Worm (Caenorhabditis elegans) whole organism, late embryonic: Measurements from ENCODE around the gene ptp-1.

Source experiments
- C08G9.2 ChIP-seq: sonication (generic microtip); optimal IDR thresholded peaks from 2 replicates; lab custom pipeline; 2016; ENCODE audit warnings: mild to moderate bottlenecking, missing genetic modification characterization, moderate library complexity, missing compliant biosample characterization
- C38D4.7 ChIP-seq: fragments of 200-800 bp; sonication (Bioruptor generic); optimal IDR thresholded peaks from 2 replicates; lab custom pipeline; 2018; ENCODE audit warnings: mild to moderate bottlenecking, missing genetic modification characterization, moderate library complexity, missing compliant biosample characterization
- F13H6.1 ChIP-seq: sonication (generic microtip); optimal IDR thresholded peaks from 2 replicates; lab custom pipeline; 2016; ENCODE audit warnings: missing genetic modification characterization, missing compliant biosample characterization
- K02D7.2 ChIP-seq: sonication (generic microtip); optimal IDR thresholded peaks from 2 replicates; lab custom pipeline; 2017; ENCODE audit warnings: mild to moderate bottlenecking, missing genetic modification characterization, missing compliant biosample characterization
- T23F11.4 ChIP-seq: fragments of 200-800 bp; sonication (Bioruptor generic); optimal IDR thresholded peaks from 2 replicates; lab custom pipeline; 2018; ENCODE audit warnings: mild to moderate bottlenecking, missing genetic modification characterization, missing compliant biosample characterization
- ama-1 ChIP-seq: fragments of 150-350 bp; optimal IDR thresholded peaks from 2 replicates; lab custom pipeline; 2014
- ceh-18 ChIP-seq: sonication (generic microtip); optimal IDR thresholded peaks from 2 replicates; lab custom pipeline; 2016; ENCODE audit warnings: missing genetic modification characterization, missing compliant biosample characterization
- ceh-22 ChIP-seq: sonication (generic microtip); optimal IDR thresholded peaks from 2 replicates; lab custom pipeline; 2017; ENCODE audit warnings: missing biosample characterization, missing genetic modification characterization
- ceh-24 ChIP-seq: sonication (generic microtip); optimal IDR thresholded peaks from 2 replicates; lab custom pipeline; 2016; ENCODE audit warnings: mild to moderate bottlenecking, missing genetic modification characterization, missing compliant biosample characterization
- ceh-30 ChIP-seq: fragments of 150-350 bp; optimal IDR thresholded peaks from 2 replicates; lab custom pipeline; 2014; ENCODE audit warnings: missing biosample characterization, missing genetic modification characterization
- ceh-34 ChIP-seq: sonication (generic microtip); optimal IDR thresholded peaks from 2 replicates; lab custom pipeline; 2016; ENCODE audit warnings: mild to moderate bottlenecking, missing genetic modification characterization, missing compliant biosample characterization
- ceh-45 ChIP-seq: fragments of 200-800 bp; sonication (Bioruptor generic); IDR thresholded peaks from 2 replicates; pipeline ENCODE4 v1.3.6; 2022; ENCODE audit warnings: missing genetic modification reagents, missing genetic modification characterization, missing compliant biosample characterization
- ceh-6 ChIP-seq: fragments of 200-800 bp; sonication (Bioruptor generic); optimal IDR thresholded peaks from 2 replicates; lab custom pipeline; 2018; ENCODE audit warnings: mild to moderate bottlenecking, missing genetic modification characterization, missing compliant biosample characterization
- ceh-9 ChIP-seq: sonication (generic microtip); optimal IDR thresholded peaks from 2 replicates; lab custom pipeline; 2016; ENCODE audit warnings: mild to moderate bottlenecking, missing genetic modification characterization, inconsistent platforms, missing compliant biosample characterization
- dmd-4 ChIP-seq: sonication (generic microtip); optimal IDR thresholded peaks from 2 replicates; lab custom pipeline; 2016; ENCODE audit warnings: borderline replicate concordance, missing genetic modification characterization, missing compliant biosample characterization
- dve-1 ChIP-seq: sonication (generic microtip); optimal IDR thresholded peaks from 2 replicates; lab custom pipeline; 2017; ENCODE audit warnings: antibody characterized with exemption, mild to moderate bottlenecking, missing genetic modification characterization, missing compliant biosample characterization
- fax-1 ChIP-seq: sonication (generic microtip); optimal IDR thresholded peaks from 2 replicates; lab custom pipeline; 2016; ENCODE audit warnings: missing genotype, missing genetic modification characterization, missing compliant biosample characterization
- gmeb-2 ChIP-seq: sonication (generic microtip); optimal IDR thresholded peaks from 2 replicates; lab custom pipeline; 2016; ENCODE audit warnings: missing genetic modification characterization, inconsistent platforms, missing compliant biosample characterization
- hlh-13 ChIP-seq: fragments of 200-800 bp; sonication (Bioruptor generic); optimal IDR thresholded peaks from 2 replicates; lab custom pipeline; 2018; ENCODE audit warnings: mild to moderate bottlenecking, missing genetic modification characterization, missing compliant biosample characterization
- hlh-15 ChIP-seq: sonication (generic microtip); optimal IDR thresholded peaks from 2 replicates; lab custom pipeline; 2016; ENCODE audit warnings: missing genetic modification characterization, missing compliant biosample characterization
- mec-3 ChIP-seq: sonication (generic microtip); optimal IDR thresholded peaks from 2 replicates; lab custom pipeline; 2016; ENCODE audit warnings: borderline replicate concordance, missing genetic modification characterization, missing compliant biosample characterization
- nfya-1 ChIP-seq: sonication (generic microtip); optimal IDR thresholded peaks from 2 replicates; lab custom pipeline; 2017; ENCODE audit warnings: missing genetic modification characterization, mild to moderate bottlenecking, missing compliant biosample characterization, antibody characterized with exemption, moderate library complexity
- nhr-11 ChIP-seq: fragments of 150-350 bp; optimal IDR thresholded peaks from 2 replicates; lab custom pipeline; 2014; ENCODE audit warnings: missing biosample characterization, missing genetic modification characterization
- nhr-232 ChIP-seq: sonication (generic microtip); optimal IDR thresholded peaks from 2 replicates; lab custom pipeline; 2016; ENCODE audit warnings: missing genetic modification characterization, missing compliant biosample characterization
- npax-4 ChIP-seq: sonication (generic microtip); optimal IDR thresholded peaks from 2 replicates; lab custom pipeline; 2016; ENCODE audit warnings: missing genetic modification characterization, missing compliant biosample characterization
- odd-2 ChIP-seq: sonication (generic microtip); optimal IDR thresholded peaks from 2 replicates; lab custom pipeline; 2017; ENCODE audit warnings: antibody characterized with exemption, mild to moderate bottlenecking, missing genetic modification characterization, missing compliant biosample characterization
- pag-3 ChIP-seq: sonication (generic microtip); optimal IDR thresholded peaks from 2 replicates; lab custom pipeline; 2016; ENCODE audit warnings: missing compliant biosample characterization, missing genetic modification characterization, borderline replicate concordance
- pax-1 ChIP-seq: fragments of 150-350 bp; optimal IDR thresholded peaks from 2 replicates; lab custom pipeline; 2014; ENCODE audit warnings: missing biosample characterization, missing genetic modification characterization
- pha-2 ChIP-seq: sonication (generic microtip); optimal IDR thresholded peaks from 2 replicates; lab custom pipeline; 2017; ENCODE audit warnings: mild to moderate bottlenecking, missing genetic modification characterization, missing compliant biosample characterization
- pha-4 ChIP-seq: fragments of 150-350 bp; optimal IDR thresholded peaks from 2 replicates; lab custom pipeline; 2018; ENCODE audit warnings: missing biosample characterization, missing genetic modification reagents, missing genetic modification characterization
- pqm-1 ChIP-seq: sonication (generic microtip); optimal IDR thresholded peaks from 2 replicates; lab custom pipeline; 2016; ENCODE audit warnings: missing genetic modification characterization, missing compliant biosample characterization
- rnt-1 ChIP-seq: sonication (generic microtip); optimal IDR thresholded peaks from 2 replicates; lab custom pipeline; 2016; ENCODE audit warnings: missing genetic modification characterization, missing compliant biosample characterization
- sdc-2 ChIP-seq: sonication (generic microtip); optimal IDR thresholded peaks from 2 replicates; lab custom pipeline; 2016; ENCODE audit warnings: missing genotype, missing genetic modification characterization, missing compliant biosample characterization
- sox-4 ChIP-seq: sonication (generic microtip); optimal IDR thresholded peaks from 2 replicates; lab custom pipeline; 2017; ENCODE audit warnings: mild to moderate bottlenecking, missing genetic modification characterization, inconsistent platforms, missing compliant biosample characterization
- syd-9 ChIP-seq: sonication (generic microtip); optimal IDR thresholded peaks from 2 replicates; lab custom pipeline; 2016; ENCODE audit warnings: mild to moderate bottlenecking, missing genetic modification characterization, moderate library complexity, missing compliant biosample characterization
- tbx-2 ChIP-seq: sonication (generic microtip); optimal IDR thresholded peaks from 2 replicates; lab custom pipeline; 2016; ENCODE audit warnings: missing genetic modification characterization, missing compliant biosample characterization
- unc-42 ChIP-seq: sonication (generic microtip); optimal IDR thresholded peaks from 2 replicates; lab custom pipeline; 2016; ENCODE audit warnings: missing genotype, missing genetic modification characterization, missing compliant biosample characterization
- ztf-16 ChIP-seq: sonication (generic microtip); optimal IDR thresholded peaks from 2 replicates; lab custom pipeline; 2017; ENCODE audit warnings: missing genetic modification characterization, missing compliant biosample characterization

The ptp-1 gene

ce11 chrIII:3634158-3634557 lies 43.6 kb downstream of the ptp-1 start:
- TF ChIP-seq nfya-1 (tag; lab: Kevin White, UChicago) (no peak), unc-42 (peak; percentile 75)

ce11 chrIII:3634873-3635272 lies 44.4 kb downstream of the ptp-1 start:
- TF ChIP-seq F13H6.1 (no peak), ceh-24 (no peak), tbx-2 (tag; lab: Kevin White, UChicago) (no peak), nfya-1 (tag; lab: Kevin White, UChicago) (peak; percentile 96)

ce11 chrIII:3635844-3636243 lies 45.3 kb downstream of the ptp-1 start, which contains the start of gene rilp-1:
Gene rilp-1, plus strand, starts transcription at chrIII:3636144.
- no peak for TF ChIP-seq syd-9
- no peak for TF ChIP-seq nhr-232
- no peak for TF ChIP-seq T23F11.4
- TF ChIP-seq ceh-9 (tag; lab: Kevin White, UChicago): no peak
- TF ChIP-seq hlh-15 (tag; lab: Kevin White, UChicago): no peak
- TF ChIP-seq ceh-6 (GFP tag; lab: Kevin White, UChicago): no peak
- TF ChIP-seq mec-3 (tag; lab: Kevin White, UChicago): no peak
- TF ChIP-seq ceh-22: no peak
- no peak for TF ChIP-seq C38D4.7 (GFP tag; lab: Kevin White, UChicago)
- TF ChIP-seq ama-1 (lab: Kevin White, UChicago): no peak
- TF ChIP-seq ceh-34 (tag; lab: Kevin White, UChicago): no peak
- no peak for TF ChIP-seq pax-1 (tag; lab: Kevin White, UChicago)
- no peak for TF ChIP-seq nhr-11 (tag; lab: Kevin White, UChicago)
- no peak for TF ChIP-seq ceh-18 (tag; lab: Kevin White, UChicago)

ce11 chrIII:3637251-3637989 lies 46.9 kb downstream of the ptp-1 start:
- TF ChIP-seq odd-2 (tag; lab: Kevin White, UChicago) (no peak), C08G9.2 (no peak), pqm-1 (tag; lab: Kevin White, UChicago) (no peak), pha-4 (no peak), tbx-2 (tag; lab: Kevin White, UChicago) (no peak), dmd-4 (tag; lab: Kevin White, UChicago) (no peak), ceh-22 (no peak), rnt-1 (tag; lab: Kevin White, UChicago) (no peak), ceh-24 (no peak)

- no peak for TF ChIP-seq odd-2 (tag; lab: Kevin White, UChicago)
- TF ChIP-seq C08G9.2: no peak
- no peak for TF ChIP-seq pha-2 (tag; lab: Kevin White, UChicago)
- TF ChIP-seq ceh-45 (GFP tag; lab: Robert Waterston, UW): no peak
- no peak for TF ChIP-seq dmd-4 (tag; lab: Kevin White, UChicago)
- no peak for TF ChIP-seq pag-3 (tag; lab: Kevin White, UChicago)
- TF ChIP-seq ztf-16 (tag; lab: Kevin White, UChicago): no peak
- no peak for TF ChIP-seq nhr-11 (tag; lab: Kevin White, UChicago)
- no peak for TF ChIP-seq nfya-1 (tag; lab: Kevin White, UChicago)
- TF ChIP-seq gmeb-2 (tag; lab: Kevin White, UChicago): no peak
These were observed 53.1 kb downstream of the ptp-1 start for ce11 chrIII:3643602-3644001.

- TF ChIP-seq pha-4 (no peak), K02D7.2 (no peak), dve-1 (no peak), rnt-1 (tag; lab: Kevin White, UChicago) (no peak), pax-1 (tag; lab: Kevin White, UChicago) (no peak), syd-9 (no peak), ceh-6 (GFP tag; lab: Kevin White, UChicago) (no peak), ceh-30 (tag; lab: Kevin White, UChicago) (no peak), hlh-13 (no peak), fax-1 (tag; lab: Kevin White, UChicago) (no peak), unc-42 (no peak), pha-2 (tag; lab: Kevin White, UChicago) (no peak), hlh-15 (tag; lab: Kevin White, UChicago) (no peak), ama-1 (lab: Kevin White, UChicago) (no peak), sdc-2 (tag; lab: Kevin White, UChicago) (no peak), npax-4 (tag; lab: Kevin White, UChicago) (no peak), C08G9.2 (no peak), sox-4 (tag; lab: Kevin White, UChicago) (no peak)
These were observed 53.6 kb downstream of the ptp-1 start, which contains the start of gene unc-93 for ce11 chrIII:3644075-3644474. Gene unc-93, plus strand, starts transcription at chrIII:3644375.
